Fruit fly (Drosophila melanogaster) whole organism, embryonic: Measurements from ENCODE around the gene loqs.

Experiments used
- Antp ChIP-seq: fragments of 200-800 bp; sonication (Bioruptor generic); optimal IDR thresholded peaks from 3 replicates; lab custom pipeline; 2016; ENCODE audit warnings: missing biosample characterization, missing genetic modification characterization
- CG10543 ChIP-seq: fragments of 200-800 bp; sonication (Bioruptor generic); optimal IDR thresholded peaks from 3 replicates; lab custom pipeline; 2017; ENCODE audit warnings: missing biosample characterization, mild to moderate bottlenecking, missing genetic modification characterization, moderate library complexity
- CG11398 ChIP-seq: fragments of 200-800 bp; sonication (Bioruptor generic); optimal IDR thresholded peaks from 2 replicates; lab custom pipeline; 2016; ENCODE audit warnings: missing biosample characterization, missing genetic modification characterization
- CG13424 ChIP-seq: fragments of 200-800 bp; sonication (Bioruptor generic); optimal IDR thresholded peaks from 2 replicates; lab custom pipeline; 2019; ENCODE audit warnings: missing biosample characterization, mild to moderate bottlenecking, missing genetic modification characterization, moderate library complexity
- CG13894 ChIP-seq: fragments of 200-800 bp; sonication (Bioruptor generic); optimal IDR thresholded peaks from 3 replicates; lab custom pipeline; 2018; ENCODE audit warnings: missing biosample characterization, mild to moderate bottlenecking, missing genetic modification characterization, moderate library complexity
- CG14050 ChIP-seq: fragments of 200-800 bp; sonication (Bioruptor generic); IDR thresholded peaks from 3 replicates; pipeline ENCODE4 v1.3.6; 2022; ENCODE audit warnings: missing biosample characterization, missing genetic modification characterization
- CG15269 ChIP-seq: fragments of 200-800 bp; sonication (Bioruptor generic); optimal IDR thresholded peaks from 2 replicates; lab custom pipeline; 2018; ENCODE audit warnings: missing biosample characterization, mild to moderate bottlenecking, missing genetic modification characterization, moderate library complexity
- CG15479 ChIP-seq: fragments of 200-800 bp; sonication (Bioruptor generic); optimal IDR thresholded peaks from 3 replicates; lab custom pipeline; 2019; ENCODE audit warnings: missing biosample characterization, mild to moderate bottlenecking, missing genetic modification characterization, moderate library complexity
- CG17359 ChIP-seq: fragments of 200-800 bp; sonication (Bioruptor generic); optimal IDR thresholded peaks from 3 replicates; lab custom pipeline; 2018; ENCODE audit warnings: missing biosample characterization, mild to moderate bottlenecking, missing genetic modification characterization, moderate library complexity
- CG17385 ChIP-seq: fragments of 200-800 bp; sonication (Bioruptor generic); optimal IDR thresholded peaks from 3 replicates; lab custom pipeline; 2018; ENCODE audit warnings: missing biosample characterization, mild to moderate bottlenecking, missing genetic modification characterization
- CG18476 ChIP-seq: fragments of 200-800 bp; sonication (Bioruptor generic); optimal IDR thresholded peaks from 2 replicates; lab custom pipeline; 2016; ENCODE audit warnings: missing biosample characterization, mild to moderate bottlenecking, missing genetic modification characterization
- CG2120 ChIP-seq: fragments of 200-800 bp; sonication (Bioruptor generic); optimal IDR thresholded peaks from 3 replicates; lab custom pipeline; 2016; ENCODE audit warnings: missing biosample characterization, missing genetic modification characterization
- CG2202 ChIP-seq: fragments of 200-800 bp; sonication (Bioruptor generic); optimal IDR thresholded peaks from 2 replicates; lab custom pipeline; 2018; ENCODE audit warnings: missing biosample characterization, mild to moderate bottlenecking, missing genetic modification characterization
- CG2678 ChIP-seq: fragments of 200-800 bp; sonication (Bioruptor generic); optimal IDR thresholded peaks from 3 replicates; lab custom pipeline; 2019; ENCODE audit warnings: missing biosample characterization, mild to moderate bottlenecking, missing genetic modification characterization, moderate library complexity
- CG30020 ChIP-seq: fragments of 200-800 bp; optimal IDR thresholded peaks from 2 replicates; lab custom pipeline; 2019; ENCODE audit warnings: missing biosample characterization, mild to moderate bottlenecking, missing genetic modification characterization, moderate library complexity
- CG31441 ChIP-seq: fragments of 200-800 bp; sonication (Bioruptor generic); IDR thresholded peaks from 2 replicates; pipeline ENCODE4 v1.3.6; 2022; ENCODE audit warnings: missing biosample characterization, missing genetic modification characterization
- CG3838 ChIP-seq: fragments of 200-800 bp; sonication (Bioruptor generic); optimal IDR thresholded peaks from 3 replicates; lab custom pipeline; 2016; ENCODE audit warnings: missing biosample characterization, missing genetic modification characterization
- CG6254 ChIP-seq: fragments of 200-800 bp; sonication (Bioruptor generic); optimal IDR thresholded peaks from 3 replicates; lab custom pipeline; 2017; ENCODE audit warnings: mild to moderate bottlenecking, missing biosample characterization, missing genetic modification reagents, missing genetic modification characterization
- CG6654 ChIP-seq: fragments of 200-800 bp; sonication (Bioruptor generic); optimal IDR thresholded peaks from 2 replicates; lab custom pipeline; 2017; ENCODE audit warnings: missing biosample characterization, mild to moderate bottlenecking, missing genetic modification characterization
- CG6791 ChIP-seq: fragments of 200-800 bp; sonication (Bioruptor generic); IDR thresholded peaks from 3 replicates; pipeline ENCODE4 v1.3.6; 2022; ENCODE audit warnings: missing biosample characterization, missing genetic modification characterization; ENCODE audit not compliant: partially characterized antibody
- CG7271 ChIP-seq: fragments of 200-800 bp; sonication (Bioruptor generic); optimal IDR thresholded peaks from 2 replicates; lab custom pipeline; 2018; ENCODE audit warnings: missing biosample characterization, mild to moderate bottlenecking, missing genetic modification characterization, moderate library complexity
- CG7928 ChIP-seq: fragments of 200-800 bp; sonication (Bioruptor generic); optimal IDR thresholded peaks from 2 replicates; lab custom pipeline; 2017; ENCODE audit warnings: missing biosample characterization, mild to moderate bottlenecking, missing genetic modification characterization
- CoRest ChIP-seq: fragments of 200-800 bp; sonication (Bioruptor generic); optimal IDR thresholded peaks from 3 replicates; lab custom pipeline; 2018; ENCODE audit warnings: missing biosample characterization, mild to moderate bottlenecking, missing genetic modification characterization, moderate library complexity
- Hr39 ChIP-seq: fragments of >200 bp; optimal IDR thresholded peaks from 2 replicates; lab custom pipeline; 2017
- Hr78 ChIP-seq, 2 experiments: fragments of 200-800 bp in 1 of 2; fragments of >200 bp in 1 of 2; sonication (Bioruptor generic) in 1 of 2; optimal IDR thresholded peaks; 2 replicates each; lab custom pipeline; 2017 to 2019; ENCODE audit warnings: missing biosample characterization in 2 of 2, missing genetic modification characterization in 2 of 2, mild to moderate bottlenecking in 1 of 2, moderate library complexity in 1 of 2
- Hsf ChIP-seq: fragments of 200-800 bp; sonication (Bioruptor generic); optimal IDR thresholded peaks from 3 replicates; lab custom pipeline; 2016; ENCODE audit warnings: missing biosample characterization, missing genetic modification characterization
- MBD-R2 ChIP-seq: fragments of 200-800 bp; sonication (Bioruptor generic); IDR thresholded peaks from 2 replicates; pipeline ENCODE4 v1.3.6; 2022; ENCODE audit warnings: missing biosample characterization, missing genetic modification characterization
- Meics ChIP-seq: fragments of 200-800 bp; sonication (Bioruptor generic); optimal IDR thresholded peaks from 2 replicates; lab custom pipeline; 2017; ENCODE audit warnings: missing biosample characterization, mild to moderate bottlenecking, missing genetic modification characterization
- PHDP ChIP-seq: fragments of 200-800 bp; sonication (Bioruptor generic); optimal IDR thresholded peaks from 3 replicates; lab custom pipeline; 2018; ENCODE audit warnings: missing biosample characterization, mild to moderate bottlenecking, missing genetic modification characterization, moderate library complexity
- Sry-β ChIP-seq: fragments of 200-800 bp; sonication (Bioruptor generic); optimal IDR thresholded peaks from 2 replicates; lab custom pipeline; 2018; ENCODE audit warnings: missing biosample characterization, mild to moderate bottlenecking, missing genetic modification characterization, moderate library complexity
- Xbp1 ChIP-seq: fragments of 200-800 bp; sonication (Bioruptor generic); optimal IDR thresholded peaks from 3 replicates; lab custom pipeline; 2016; ENCODE audit warnings: missing biosample characterization, mild to moderate bottlenecking, missing genetic modification characterization
- abd-A ChIP-seq: fragments of 200-800 bp; sonication (Bioruptor generic); optimal IDR thresholded peaks from 3 replicates; lab custom pipeline; 2019; ENCODE audit warnings: missing biosample characterization, mild to moderate bottlenecking, missing genetic modification characterization, moderate library complexity
- ac ChIP-seq: fragments of 200-800 bp; sonication (Bioruptor generic); optimal IDR thresholded peaks from 3 replicates; lab custom pipeline; 2017; ENCODE audit warnings: missing biosample characterization, mild to moderate bottlenecking, missing genetic modification characterization
- bigmax ChIP-seq: fragments of 200-800 bp; sonication (Bioruptor generic); optimal IDR thresholded peaks from 2 replicates; lab custom pipeline; 2018; ENCODE audit warnings: missing biosample characterization, mild to moderate bottlenecking, missing genetic modification characterization
- bowl ChIP-seq: fragments of 200-800 bp; sonication (Bioruptor generic); IDR thresholded peaks from 2 replicates; pipeline ENCODE4 v1.3.6; 2022; ENCODE audit warnings: missing biosample characterization, missing genetic modification characterization
- dan ChIP-seq: fragments of 200-800 bp; sonication (Bioruptor generic); IDR thresholded peaks from 2 replicates; pipeline ENCODE4 v1.3.6; 2022; ENCODE audit warnings: missing biosample characterization, missing genetic modification characterization
- gem ChIP-seq: fragments of 200-800 bp; sonication (Bioruptor generic); optimal IDR thresholded peaks from 2 replicates; lab custom pipeline; 2019; ENCODE audit warnings: missing biosample characterization, mild to moderate bottlenecking, missing genetic modification characterization, moderate library complexity
- hb ChIP-seq: fragments of 200-800 bp; sonication (Bioruptor generic); IDR thresholded peaks from 3 replicates; pipeline ENCODE4 v1.3.6; 2022; ENCODE audit warnings: missing biosample characterization, missing genetic modification characterization; ENCODE audit not compliant: partially characterized antibody
- hkb ChIP-seq, 2 experiments: fragments of 200-800 bp in 1 of 2; fragments of >200 bp in 1 of 2; sonication (Bioruptor generic) in 1 of 2; IDR thresholded peaks in 1 of 2; optimal IDR thresholded peaks in 1 of 2; 2 replicates each; pipeline versions ENCODE4 v1.3.6 to Lab custom; 2017 to 2022; ENCODE audit warnings: missing biosample characterization in 1 of 2, missing genetic modification characterization in 1 of 2
- kni ChIP-seq: fragments of 200-800 bp; sonication (Bioruptor generic); optimal IDR thresholded peaks from 3 replicates; lab custom pipeline; 2017; ENCODE audit warnings: mild to moderate bottlenecking, missing biosample characterization, missing genetic modification reagents, missing genetic modification characterization
- lbe ChIP-seq: fragments of 200-800 bp; sonication (Bioruptor generic); optimal IDR thresholded peaks from 2 replicates; lab custom pipeline; 2016; ENCODE audit warnings: missing biosample characterization, mild to moderate bottlenecking, missing genetic modification characterization
- lmd ChIP-seq: fragments of 200-800 bp; sonication (Bioruptor generic); IDR thresholded peaks from 2 replicates; pipeline ENCODE4 v1.3.6; 2022; ENCODE audit warnings: missing biosample characterization, missing genetic modification characterization
- nerfin-1 ChIP-seq: fragments of 200-800 bp; sonication (Bioruptor generic); optimal IDR thresholded peaks from 3 replicates; lab custom pipeline; 2019; ENCODE audit warnings: missing biosample characterization, mild to moderate bottlenecking, missing genetic modification characterization, moderate library complexity
- nmo ChIP-seq: fragments of 200-800 bp; sonication (Bioruptor generic); optimal IDR thresholded peaks from 2 replicates; lab custom pipeline; 2018; ENCODE audit warnings: missing biosample characterization, mild to moderate bottlenecking, missing genetic modification characterization, moderate library complexity
- pzg ChIP-seq: fragments of 200-800 bp; sonication (Bioruptor generic); optimal IDR thresholded peaks from 3 replicates; lab custom pipeline; 2018; ENCODE audit warnings: missing biosample characterization, mild to moderate bottlenecking, missing genetic modification characterization, moderate library complexity
- scrt ChIP-seq: fragments of 200-800 bp; sonication (Bioruptor generic); optimal IDR thresholded peaks from 2 replicates; lab custom pipeline; 2018; ENCODE audit warnings: missing biosample characterization, mild to moderate bottlenecking, missing genetic modification characterization, moderate library complexity
- sob ChIP-seq: fragments of 200-800 bp; sonication (Bioruptor generic); IDR thresholded peaks from 2 replicates; pipeline ENCODE4 v1.3.6; 2022; ENCODE audit warnings: missing biosample characterization, missing genetic modification characterization
- tio ChIP-seq: fragments of 200-800 bp; sonication (Bioruptor generic); optimal IDR thresholded peaks from 2 replicates; lab custom pipeline; 2017; ENCODE audit warnings: missing biosample characterization, missing genetic modification characterization, inconsistent platforms
- usp ChIP-seq: fragments of >200 bp; optimal IDR thresholded peaks from 2 replicates; lab custom pipeline; 2017; ENCODE audit warnings: missing biosample characterization, missing genetic modification characterization
- zfh2 ChIP-seq: fragments of 200-800 bp; sonication (Bioruptor generic); optimal IDR thresholded peaks from 2 replicates; lab custom pipeline; 2016; ENCODE audit warnings: missing biosample characterization, missing genetic modification characterization

loqs gene

DNA sequence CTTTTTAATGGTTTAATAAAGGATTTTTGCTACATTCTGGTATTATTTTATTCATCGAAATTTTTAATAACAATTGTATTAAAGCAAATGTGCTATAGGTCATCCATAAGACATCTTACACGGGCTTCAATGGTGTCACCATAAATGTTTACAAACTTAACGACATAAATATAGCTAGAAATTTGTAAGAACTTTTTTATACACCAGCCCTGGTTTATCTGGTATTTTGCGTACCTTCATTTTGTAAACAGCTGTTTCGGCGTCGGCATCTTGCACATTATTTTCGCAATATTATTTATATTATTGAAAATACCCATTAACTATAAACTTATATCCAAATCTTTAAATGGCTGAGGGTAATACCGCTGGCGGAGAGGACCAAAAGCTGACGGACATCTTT lies 15.1 kb upstream of the loqs start, which contains the start of gene Tap42 (continued):
- TF ChIP-seq abd-A (tag; lab: Kevin White, UChicago) (no peak), Hr78 (GFP tag; optimal IDR thresholded peaks at IDR 0.05; lab: Kevin White, UChicago) (no peak), CG14050 (GFP tag; lab: Robert Waterston, UW) (no peak), CG6791 (GFP tag; lab: Robert Waterston, UW) (no peak), sob (GFP tag; lab: Robert Waterston, UW) (no peak), CG6654 (GFP tag; lab: Kevin White, UChicago) (no peak), dan (GFP tag; lab: Robert Waterston, UW) (no peak), bowl (GFP tag; lab: Robert Waterston, UW) (no peak), Meics (peak; percentile 20), MBD-R2 (GFP tag; lab: Robert Waterston, UW) (peak; percentile 76), CG3838 (GFP tag; lab: Kevin White, UChicago) (no peak), nerfin-1 (tag; lab: Kevin White, UChicago) (peak; percentile 41), CG7928 (peak; percentile 89), CoRest (tag; lab: Kevin White, UChicago) (peak; percentile 50), zfh2 (GFP tag; lab: Kevin White, UChicago) (no peak), hkb (optimal IDR thresholded peaks at IDR 0.05; lab: Kevin White, UChicago) (no peak), hkb (GFP tag; IDR thresholded peaks at IDR 0.05; lab: Robert Waterston, UW) (peak; percentile 30; the same call in 1 of the 2 replicates), bigmax (no peak), Hsf (GFP tag; lab: Kevin White, UChicago) (peak; percentile 32), CG13424 (tag; lab: Kevin White, UChicago) (peak; percentile 49), tio (GFP tag; lab: Kevin White, UChicago) (no peak), gem (tag; lab: Kevin White, UChicago) (peak; percentile 51), usp (GFP tag; lab: Kevin White, UChicago) (no peak), CG30020 (tag; lab: Kevin White, UChicago) (peak; percentile 16), nmo (GFP tag; lab: Kevin White, UChicago) (peak; percentile 20), Antp (no peak), lmd (no peak; the same call in 1 of the 2 replicates), CG2202 (no peak), CG17385 (GFP tag; lab: Kevin White, UChicago) (peak; percentile 3), CG7271 (tag; lab: Kevin White, UChicago) (no peak), CG31441 (GFP tag; lab: Robert Waterston, UW) (no peak), CG13894 (tag; lab: Kevin White, UChicago) (peak; percentile 31), Sry-β (GFP tag; lab: Kevin White, UChicago) (peak; percentile 79), hb (no peak), kni (GFP tag; lab: Kevin White, UChicago) (no peak), CG15269 (tag; lab: Kevin White, UChicago) (peak; percentile 40), CG6254 (GFP tag; lab: Kevin White, UChicago) (no peak), CG10543 (GFP tag; lab: Kevin White, UChicago) (peak; percentile 33), scrt (peak; percentile 25), CG15479 (GFP tag; lab: Kevin White, UChicago) (peak; percentile 24), ac (no peak), CG2678 (peak; percentile 22), CG2120 (GFP tag; lab: Kevin White, UChicago) (peak; percentile 62), CG18476 (GFP tag; lab: Kevin White, UChicago) (no peak), Xbp1 (peak; percentile 28), CG11398 (GFP tag; lab: Kevin White, UChicago) (no peak), pzg (peak; percentile 45), CG17359 (no peak), lbe (GFP tag; lab: Kevin White, UChicago) (no peak), Hr39 (lab: Kevin White, UChicago) (no peak), PHDP (tag; lab: Kevin White, UChicago) (peak; percentile 46)
